Fruit fly (Drosophila melanogaster) whole organism, adult: ENCODE results near the gene cyst.

Experiments used
- CG11617 ChIP-seq: fragments of 200-800 bp; sonication (Bioruptor generic); optimal IDR thresholded peaks from 2 replicates; lab custom pipeline; 2017; ENCODE audit warnings: mild to moderate bottlenecking, missing biosample characterization, missing genetic modification reagents, missing genetic modification characterization
- CG12768 ChIP-seq: fragments of 200-800 bp; sonication (Bioruptor generic); optimal IDR thresholded peaks from 2 replicates; lab custom pipeline; 2017; ENCODE audit warnings: missing biosample characterization, missing genetic modification characterization, mild to moderate bottlenecking, moderate library complexity, missing genetic modification reagents
- CG14711 ChIP-seq: fragments of 200-800 bp; sonication (Bioruptor generic); optimal IDR thresholded peaks from 2 replicates; lab custom pipeline; 2018; ENCODE audit warnings: missing biosample characterization, mild to moderate bottlenecking, missing genetic modification characterization, moderate library complexity
- CG1620 ChIP-seq: fragments of 200-800 bp; sonication (Bioruptor generic); optimal IDR thresholded peaks from 2 replicates; lab custom pipeline; 2016; ENCODE audit warnings: missing biosample characterization, missing genetic modification characterization
- CG33017 ChIP-seq: fragments of 200-800 bp; sonication (Bioruptor generic); optimal IDR thresholded peaks from 2 replicates; lab custom pipeline; 2018; ENCODE audit warnings: missing biosample characterization, mild to moderate bottlenecking, missing genetic modification characterization, moderate library complexity
- CG5204 ChIP-seq: fragments of 200-800 bp; sonication (Bioruptor generic); optimal IDR thresholded peaks from 2 replicates; lab custom pipeline; 2016; ENCODE audit warnings: missing biosample characterization, missing genetic modification characterization
- CG7045 ChIP-seq: fragments of 200-800 bp; sonication (Bioruptor generic); optimal IDR thresholded peaks from 2 replicates; lab custom pipeline; 2017; ENCODE audit warnings: missing biosample characterization, mild to moderate bottlenecking, missing genetic modification characterization
- CG7101 ChIP-seq: fragments of 200-800 bp; sonication (Bioruptor generic); optimal IDR thresholded peaks from 2 replicates; lab custom pipeline; 2018; ENCODE audit warnings: missing biosample characterization, mild to moderate bottlenecking, missing genetic modification characterization, moderate library complexity
- Clk ChIP-seq: fragments of 200-800 bp; sonication (Bioruptor generic); optimal IDR thresholded peaks from 2 replicates; lab custom pipeline; 2017; ENCODE audit warnings: missing biosample characterization, missing genetic modification characterization
- Crg-1 ChIP-seq: fragments of 200-800 bp; sonication (Bioruptor generic); optimal IDR thresholded peaks from 2 replicates; lab custom pipeline; 2016; ENCODE audit warnings: missing biosample characterization, missing genetic modification characterization
- Hr96 ChIP-seq: fragments of 200-800 bp; sonication (Bioruptor generic); optimal IDR thresholded peaks from 2 replicates; lab custom pipeline; 2016; ENCODE audit warnings: missing biosample characterization, missing genetic modification characterization
- Mnt ChIP-seq: fragments of 200-800 bp; sonication (Bioruptor generic); optimal IDR thresholded peaks from 2 replicates; lab custom pipeline; 2016; ENCODE audit warnings: missing biosample characterization, mild to moderate bottlenecking, missing genetic modification characterization
- bab1 ChIP-seq: fragments of 200-800 bp; sonication (Bioruptor generic); optimal IDR thresholded peaks from 3 replicates; lab custom pipeline; 2019; ENCODE audit warnings: missing biosample characterization, mild to moderate bottlenecking, missing genetic modification characterization, moderate library complexity
- cic ChIP-seq: fragments of 200-800 bp; sonication (Bioruptor generic); optimal IDR thresholded peaks from 2 replicates; lab custom pipeline; 2017; ENCODE audit warnings: missing biosample characterization, mild to moderate bottlenecking, missing genetic modification characterization, moderate library complexity
- cnc ChIP-seq, 2 experiments: fragments of >200 bp; optimal IDR thresholded peaks; 2 replicates each; lab custom pipeline; 2017
- kay ChIP-seq: fragments of 200-800 bp; sonication (Bioruptor generic); peaks from one replicate; lab custom pipeline; 2016; ENCODE audit warnings: missing biosample characterization, missing genetic modification characterization, borderline replicate concordance
- ovo ChIP-seq: fragments of 200-800 bp; sonication (Bioruptor generic); optimal IDR thresholded peaks from 2 replicates; lab custom pipeline; 2016; ENCODE audit warnings: missing biosample characterization, missing genetic modification characterization
- pad ChIP-seq: fragments of 200-800 bp; sonication (Bioruptor generic); optimal IDR thresholded peaks from 3 replicates; lab custom pipeline; 2017; ENCODE audit warnings: missing biosample characterization, missing genetic modification characterization, mild to moderate bottlenecking, moderate library complexity, missing genetic modification reagents
- tj ChIP-seq: fragments of 200-800 bp; sonication (Bioruptor generic); optimal IDR thresholded peaks from 3 replicates; lab custom pipeline; 2017; ENCODE audit warnings: missing biosample characterization, mild to moderate bottlenecking, missing genetic modification characterization, moderate library complexity
- toe ChIP-seq: fragments of 200-800 bp; sonication (Bioruptor generic); optimal IDR thresholded peaks from 2 replicates; lab custom pipeline; 2016; ENCODE audit warnings: missing biosample characterization, missing genetic modification characterization

The cyst gene

DNA sequence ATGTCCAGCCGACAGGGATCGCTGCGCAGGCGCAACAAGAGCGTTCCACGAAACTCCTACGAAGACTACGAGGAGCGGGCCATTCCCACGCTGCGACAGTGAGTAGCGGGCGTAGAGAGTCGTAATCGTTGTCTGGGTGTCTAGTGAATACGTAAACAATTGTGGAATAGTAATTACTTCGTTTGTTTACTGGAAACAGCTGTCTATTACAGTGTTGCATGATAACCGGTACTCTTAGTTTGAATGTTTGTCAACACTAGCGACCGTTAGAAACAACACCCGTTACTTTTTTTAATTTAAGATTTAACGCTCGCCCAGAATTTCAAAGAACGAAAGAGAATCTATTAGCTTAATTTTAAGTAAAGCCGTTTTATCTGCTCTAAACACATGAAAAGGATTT lies 21.5 kb upstream of the cyst start, which contains the start of gene CG10165:
CG10165 (minus strand) TSS at position 214 of the 400 bp plus-strand sequence.
- TF ChIP-seq tj (GFP tag; lab: Kevin White, UChicago) = no peak
- no peak for TF ChIP-seq CG7045 (GFP tag; lab: Kevin White, UChicago)
- peak; percentile 16 for TF ChIP-seq CG14711 (tag; lab: Kevin White, UChicago)
- no peak for TF ChIP-seq cnc (optimal IDR thresholded peaks at IDR 0.05; lab: Kevin White, UChicago)
- no peak for TF ChIP-seq Hr96 (GFP tag; lab: Kevin White, UChicago)
- peak; percentile 93 for TF ChIP-seq ovo
- TF ChIP-seq Mnt (GFP tag; lab: Kevin White, UChicago) = peak; percentile 29
- TF ChIP-seq CG5204 (GFP tag; lab: Kevin White, UChicago) = no peak
- TF ChIP-seq CG1620 (GFP tag; lab: Kevin White, UChicago) = peak; percentile 6
- peak; percentile 44 for TF ChIP-seq Crg-1 (GFP tag; lab: Kevin White, UChicago)
- TF ChIP-seq cic = peak; percentile 25
- no peak for TF ChIP-seq CG33017 (tag; lab: Kevin White, UChicago)
- TF ChIP-seq toe (GFP tag; lab: Kevin White, UChicago) = no peak
- peak; percentile 10 for TF ChIP-seq pad (GFP tag; lab: Kevin White, UChicago)
- no peak for TF ChIP-seq CG11617 (GFP tag; lab: Kevin White, UChicago)
- TF ChIP-seq bab1 (GFP tag; lab: Kevin White, UChicago) = peak; percentile 2
- no peak for TF ChIP-seq CG12768 (GFP tag; lab: Kevin White, UChicago)
- TF ChIP-seq CG7101 (tag; lab: Kevin White, UChicago) = peak; percentile 26

DNA sequence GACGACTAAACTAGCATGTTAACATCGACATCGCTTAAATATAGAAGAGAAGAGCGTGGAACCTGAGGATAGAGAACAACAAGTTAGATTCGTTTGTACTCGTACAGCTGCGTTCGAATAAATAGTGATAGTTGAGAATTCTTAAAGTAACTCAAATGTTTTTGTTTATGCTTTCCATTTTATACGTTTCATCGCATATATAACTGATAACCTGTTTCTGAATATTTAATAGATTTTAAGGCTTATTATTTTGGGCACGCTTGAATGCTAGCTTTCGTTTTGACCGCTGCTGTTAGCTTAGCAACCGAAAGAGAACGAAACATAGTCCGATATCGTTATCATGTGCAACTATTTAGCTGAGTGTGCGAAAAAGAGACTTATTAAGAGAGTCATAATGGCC lies 19.7 kb upstream of the cyst start:
- peak; percentile 97 for TF ChIP-seq cic
- peak; percentile 98 for TF ChIP-seq CG14711 (tag; lab: Kevin White, UChicago)
- peak; percentile 98 for TF ChIP-seq Hr96 (GFP tag; lab: Kevin White, UChicago)
- TF ChIP-seq CG12768 (GFP tag; lab: Kevin White, UChicago) = peak; percentile 99
- TF ChIP-seq CG7101 (tag; lab: Kevin White, UChicago) = peak; percentile 99
- TF ChIP-seq toe (GFP tag; lab: Kevin White, UChicago) = peak; percentile 96
- peak; percentile 99 for TF ChIP-seq CG7045 (GFP tag; lab: Kevin White, UChicago)
- TF ChIP-seq Crg-1 (GFP tag; lab: Kevin White, UChicago) = peak; percentile 95
- peak; percentile 60 for TF ChIP-seq ovo
- TF ChIP-seq pad (GFP tag; lab: Kevin White, UChicago) = peak; percentile 95
- peak; percentile 99 for TF ChIP-seq CG11617 (GFP tag; lab: Kevin White, UChicago)
- TF ChIP-seq CG1620 (GFP tag; lab: Kevin White, UChicago) = peak; percentile 96
- peak; percentile 97 for TF ChIP-seq Clk (GFP tag; lab: Kevin White, UChicago)
- peak; percentile 99 for TF ChIP-seq bab1 (GFP tag; lab: Kevin White, UChicago)
- peak; percentile 98 for TF ChIP-seq CG5204 (GFP tag; lab: Kevin White, UChicago)
- peak; percentile 100 for TF ChIP-seq CG33017 (tag; lab: Kevin White, UChicago)
- no peak for TF ChIP-seq cnc (optimal IDR thresholded peaks at IDR 0.05; lab: Kevin White, UChicago)
- TF ChIP-seq kay (GFP tag; lab: Kevin White, UChicago) = peak; percentile 99
- peak; percentile 86 for TF ChIP-seq tj (GFP tag; lab: Kevin White, UChicago)
- TF ChIP-seq Mnt (GFP tag; lab: Kevin White, UChicago) = peak; percentile 92

DNA sequence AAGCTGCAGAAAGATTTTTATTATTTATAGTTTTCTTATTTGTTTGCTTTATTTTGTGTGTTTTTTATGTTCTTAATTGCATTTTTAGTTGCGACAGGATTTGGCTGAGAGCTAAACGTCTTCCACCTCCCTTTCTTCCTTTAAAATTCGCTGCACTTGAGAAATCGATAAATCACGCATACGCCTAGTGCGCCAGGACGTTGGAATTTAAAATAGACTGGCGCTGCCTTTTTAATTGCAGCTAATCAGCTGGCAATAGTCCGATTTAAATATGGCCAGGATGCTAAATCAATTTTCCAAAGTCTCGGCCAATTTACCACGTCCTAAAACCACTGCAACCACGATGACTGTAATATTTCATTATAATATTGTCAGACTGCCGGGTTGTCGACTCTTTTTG lies 18.3 kb upstream of the cyst start:
- TF ChIP-seq Clk (GFP tag; lab: Kevin White, UChicago) (no peak), bab1 (GFP tag; lab: Kevin White, UChicago) (no peak), tj (GFP tag; lab: Kevin White, UChicago) (no peak), Crg-1 (GFP tag; lab: Kevin White, UChicago) (no peak), CG12768 (GFP tag; lab: Kevin White, UChicago) (no peak), cnc (optimal IDR thresholded peaks at IDR 0.05; lab: Kevin White, UChicago) (no peak), CG11617 (GFP tag; lab: Kevin White, UChicago) (no peak), Mnt (GFP tag; lab: Kevin White, UChicago) (no peak), pad (GFP tag; lab: Kevin White, UChicago) (no peak), cic (no peak)

DNA sequence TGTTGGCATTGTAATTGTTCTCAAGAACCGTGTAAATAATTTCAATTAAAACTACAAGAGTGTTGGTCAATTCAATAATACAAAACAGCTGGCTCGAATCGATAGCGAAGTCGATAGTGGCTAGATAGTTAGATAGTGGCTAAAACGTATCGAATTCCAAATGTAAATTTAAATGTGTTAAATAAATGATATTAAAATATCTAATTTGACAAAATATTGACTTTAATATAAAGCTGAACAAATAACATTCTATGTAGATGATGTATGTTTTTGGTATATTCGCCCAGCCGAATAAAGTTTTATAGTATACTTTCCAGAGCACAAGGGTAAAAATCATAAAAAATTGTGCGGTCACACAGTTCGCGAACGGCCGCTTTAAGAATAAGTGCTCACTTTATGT lies 17.8 kb upstream of the cyst start, which contains the start of the genes Dpm1 and CG10137:
Dpm1 (minus strand) TSS at position 53 of the 400 bp plus-strand sequence.
CG10137 (plus strand) TSS at position 371 of the 400 bp plus-strand sequence.
- TF ChIP-seq bab1 (GFP tag; lab: Kevin White, UChicago) (peak; percentile 60), CG7101 (tag; lab: Kevin White, UChicago) (peak; percentile 26), CG1620 (GFP tag; lab: Kevin White, UChicago) (peak; percentile 30), tj (GFP tag; lab: Kevin White, UChicago) (no peak), pad (GFP tag; lab: Kevin White, UChicago) (peak; percentile 19), Mnt (GFP tag; lab: Kevin White, UChicago) (peak; percentile 12)

DNA sequence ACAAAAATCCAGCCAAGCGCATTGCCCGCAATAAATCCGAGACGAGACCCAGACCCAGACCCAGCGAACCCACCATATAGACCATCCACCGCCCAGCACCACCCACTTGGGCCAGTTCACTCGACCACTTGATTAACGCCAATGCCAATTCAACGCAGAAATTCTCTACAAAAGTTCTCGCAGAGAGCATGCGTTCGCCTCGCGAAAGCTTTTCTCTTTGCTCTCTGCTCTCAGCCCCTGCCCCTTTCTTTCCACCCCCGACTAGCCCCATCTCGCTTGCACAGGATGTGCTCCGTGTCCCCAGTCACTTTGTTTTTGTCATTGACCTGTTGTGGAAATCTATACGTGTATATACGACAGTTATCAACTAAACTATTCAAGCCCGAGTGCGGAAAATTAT lies 11.0 kb upstream of the cyst start:
- TF ChIP-seq CG12768 (GFP tag; lab: Kevin White, UChicago) (peak; percentile 4), bab1 (GFP tag; lab: Kevin White, UChicago) (no peak)

DNA sequence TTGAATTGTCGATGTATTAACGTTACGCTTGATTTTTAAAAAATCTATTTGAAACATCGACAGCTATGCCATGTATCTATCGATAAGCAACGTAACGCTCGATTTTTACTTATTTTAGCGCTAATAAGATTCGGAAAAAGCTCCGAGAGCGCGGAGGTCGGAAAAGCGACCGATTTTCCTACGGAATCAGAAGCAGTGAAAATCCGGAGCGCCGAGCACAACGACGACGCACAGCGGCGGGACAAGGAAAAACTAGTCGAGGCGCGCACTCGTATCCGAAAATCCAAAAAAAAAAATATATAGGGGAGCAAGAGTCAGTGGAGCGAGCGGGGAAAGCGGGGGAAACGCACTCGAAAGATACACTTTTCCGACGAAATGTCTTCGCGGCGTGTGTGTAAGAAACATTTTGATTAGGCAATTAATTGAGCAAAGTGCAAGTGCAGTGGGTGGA lies 10.1 kb upstream of the cyst start, which contains the start of gene CG10132:
CG10132 (plus strand) TSS at position 189 of the 451 bp plus-strand sequence.
- no peak for TF ChIP-seq ovo
- no peak for TF ChIP-seq tj (GFP tag; lab: Kevin White, UChicago)
- TF ChIP-seq cnc (optimal IDR thresholded peaks at IDR 0.05; lab: Kevin White, UChicago) = no peak
- no peak for TF ChIP-seq CG11617 (GFP tag; lab: Kevin White, UChicago)
- TF ChIP-seq CG1620 (GFP tag; lab: Kevin White, UChicago) = no peak
- TF ChIP-seq bab1 (GFP tag; lab: Kevin White, UChicago) = no peak
- no peak for TF ChIP-seq cic
- no peak for TF ChIP-seq Crg-1 (GFP tag; lab: Kevin White, UChicago)
- no peak for TF ChIP-seq CG7101 (tag; lab: Kevin White, UChicago)
- TF ChIP-seq CG5204 (GFP tag; lab: Kevin White, UChicago) = no peak
- TF ChIP-seq Hr96 (GFP tag; lab: Kevin White, UChicago) = no peak
- no peak for TF ChIP-seq Mnt (GFP tag; lab: Kevin White, UChicago)
- TF ChIP-seq Clk (GFP tag; lab: Kevin White, UChicago) = no peak
- TF ChIP-seq CG12768 (GFP tag; lab: Kevin White, UChicago) = no peak
- TF ChIP-seq CG33017 (tag; lab: Kevin White, UChicago) = no peak
- TF ChIP-seq pad (GFP tag; lab: Kevin White, UChicago) = no peak
- no peak for TF ChIP-seq toe (GFP tag; lab: Kevin White, UChicago)
- no peak for TF ChIP-seq kay (GFP tag; lab: Kevin White, UChicago)
- no peak for TF ChIP-seq CG7045 (GFP tag; lab: Kevin White, UChicago)
